Worm (Caenorhabditis elegans) whole organism, young adult: ENCODE results near the gene R05F9.11.
"Not testable (repeated sequence)": the region's sequence is repeated elsewhere in the genome, so short reads cannot be mapped to it uniquely, and the experiment has no call there.

Experiments used
- B0336.3 ChIP-seq: fragments of 200-800 bp; sonication (Bioruptor generic); IDR thresholded peaks from 2 replicates; pipeline ENCODE4 v1.3.6; 2022; ENCODE audit warnings: missing genetic modification characterization, missing compliant biosample characterization
- F52B5.7 ChIP-seq: sonication (generic microtip); optimal IDR thresholded peaks from 2 replicates; lab custom pipeline; 2016; ENCODE audit warnings: mild to moderate bottlenecking, missing genetic modification characterization, missing compliant biosample characterization
- F57C9.4 ChIP-seq: sonication (generic microtip); optimal IDR thresholded peaks from 2 replicates; lab custom pipeline; 2017; ENCODE audit warnings: mild to moderate bottlenecking, missing genetic modification characterization, missing compliant biosample characterization
- K11D2.4 ChIP-seq: fragments of 200-800 bp; sonication (Bioruptor generic); IDR thresholded peaks from 2 replicates; pipeline ENCODE4 v1.3.6; 2022; ENCODE audit warnings: missing genetic modification reagents, missing genetic modification characterization, missing compliant biosample characterization
- Y53F4B.3 ChIP-seq: fragments of 200-800 bp; sonication (Bioruptor generic); IDR thresholded peaks from 2 replicates; pipeline ENCODE4 v1.3.6; 2022; ENCODE audit warnings: missing genetic modification reagents, missing genetic modification characterization, missing compliant biosample characterization
- Y53G8AR.9 ChIP-seq: fragments of 200-800 bp; sonication (Bioruptor generic); conservative IDR thresholded peaks from 2 replicates; pipeline ENCODE4 v1.3.6; 2022; ENCODE audit warnings: missing genetic modification reagents, missing genetic modification characterization, missing compliant biosample characterization
- ZK185.1 ChIP-seq: sonication (generic microtip); optimal IDR thresholded peaks from 2 replicates; lab custom pipeline; 2016; ENCODE audit warnings: mild to moderate bottlenecking, missing genetic modification characterization, missing compliant biosample characterization; ENCODE audit not compliant: poor library complexity, severe bottlenecking
- akir-1 ChIP-seq: fragments of 200-800 bp; sonication (Bioruptor generic); optimal IDR thresholded peaks from 2 replicates; lab custom pipeline; 2018; ENCODE audit warnings: mild to moderate bottlenecking, missing genetic modification characterization, moderate library complexity, missing compliant biosample characterization
- ama-1 ChIP-seq, 3 experiments: fragments of 150-350 bp in 1 of 3; sonication (generic microtip) in 2 of 3; optimal IDR thresholded peaks; 2 replicates each; lab custom pipeline; 2014 to 2018; ENCODE audit warnings: missing biosample characterization in 2 of 3, missing genetic modification characterization in 2 of 3, missing genetic modification reagents in 2 of 3
- atf-7 ChIP-seq: sonication (generic microtip); optimal IDR thresholded peaks from 2 replicates; lab custom pipeline; 2017; ENCODE audit warnings: mild to moderate bottlenecking, missing genetic modification characterization, missing compliant biosample characterization
- attf-5 ChIP-seq: fragments of 200-800 bp; sonication (Bioruptor generic); optimal IDR thresholded peaks from 2 replicates; lab custom pipeline; 2018; ENCODE audit warnings: mild to moderate bottlenecking, missing genetic modification characterization, missing compliant biosample characterization
- bed-2 ChIP-seq: fragments of 200-800 bp; sonication (Bioruptor generic); IDR thresholded peaks from 2 replicates; pipeline ENCODE4 v1.3.6; 2022; ENCODE audit warnings: missing genetic modification reagents, missing genetic modification characterization, missing compliant biosample characterization
- cebp-1 ChIP-seq, 2 experiments: fragments of 200-800 bp in 1 of 2; sonication (Bioruptor generic) in 1 of 2; sonication (generic microtip) in 1 of 2; IDR thresholded peaks in 1 of 2; optimal IDR thresholded peaks in 1 of 2; 2 replicates each; pipeline versions ENCODE4 v1.3.6 to Lab custom; 2017 to 2022; ENCODE audit warnings: missing compliant biosample characterization in 2 of 2, missing genetic modification characterization in 2 of 2, mild to moderate bottlenecking in 1 of 2, missing genetic modification reagents in 1 of 2, moderate library complexity in 1 of 2
- cebp-2 ChIP-seq: fragments of 200-800 bp; sonication (Bioruptor generic); IDR thresholded peaks from 2 replicates; pipeline ENCODE4 v1.3.6; 2022; ENCODE audit warnings: missing genetic modification characterization, missing compliant biosample characterization
- ceh-79 ChIP-seq: sonication (generic microtip); optimal IDR thresholded peaks from 2 replicates; lab custom pipeline; 2017; ENCODE audit warnings: mild to moderate bottlenecking, missing genetic modification characterization, missing compliant biosample characterization
- ceh-91 ChIP-seq: fragments of 200-800 bp; sonication (Bioruptor generic); IDR thresholded peaks from 2 replicates; pipeline ENCODE4 v1.3.6; 2022; ENCODE audit warnings: missing genetic modification reagents, missing genetic modification characterization, missing compliant biosample characterization
- dox-1 ChIP-seq: fragments of 200-800 bp; sonication (Bioruptor generic); IDR thresholded peaks from 2 replicates; pipeline ENCODE4 v1.3.6; 2022; ENCODE audit warnings: missing genetic modification reagents, missing genetic modification characterization, missing compliant biosample characterization
- dpl-1 ChIP-seq: fragments of 150-350 bp; optimal IDR thresholded peaks from 2 replicates; lab custom pipeline; 2014; ENCODE audit warnings: missing biosample characterization, missing genetic modification reagents, missing genetic modification characterization
- egl-18 ChIP-seq: fragments of 200-800 bp; sonication (Bioruptor generic); IDR thresholded peaks from 2 replicates; pipeline ENCODE4 v1.3.6; 2022; ENCODE audit warnings: missing genetic modification reagents, missing genetic modification characterization, missing compliant biosample characterization
- egl-44 ChIP-seq: fragments of 200-800 bp; sonication (Bioruptor generic); IDR thresholded peaks from 2 replicates; pipeline ENCODE4 v1.3.6; 2022; ENCODE audit warnings: missing genetic modification reagents, missing genetic modification characterization, missing compliant biosample characterization
- hmg-1.2 ChIP-seq: fragments of 200-800 bp; sonication (Bioruptor generic); IDR thresholded peaks from 2 replicates; pipeline ENCODE4 v1.3.6; 2022; ENCODE audit warnings: missing genetic modification reagents, missing genetic modification characterization, missing compliant biosample characterization
- lin-26 ChIP-seq: fragments of 200-800 bp; sonication (Bioruptor generic); IDR thresholded peaks from 2 replicates; pipeline ENCODE4 v1.3.6; 2022; ENCODE audit warnings: missing genetic modification reagents, missing genetic modification characterization, missing compliant biosample characterization
- lin-35 ChIP-seq, 3 experiments: fragments of 150-350 bp in 2 of 3; sonication (generic microtip) in 1 of 3; optimal IDR thresholded peaks; 2 replicates each; lab custom pipeline; 2014 to 2018; ENCODE audit warnings: missing biosample characterization in 3 of 3, missing genetic modification characterization in 3 of 3, missing genetic modification reagents in 3 of 3
- lin-40 ChIP-seq: sonication (generic microtip); optimal IDR thresholded peaks from 2 replicates; lab custom pipeline; 2016; ENCODE audit warnings: missing genetic modification characterization, mild to moderate bottlenecking, missing compliant biosample characterization, missing genotype, missing genetic modification reagents
- lin-54 ChIP-seq: fragments of 200-800 bp; sonication (Bioruptor generic); optimal IDR thresholded peaks from 2 replicates; lab custom pipeline; 2018; ENCODE audit warnings: mild to moderate bottlenecking, missing genetic modification characterization, missing compliant biosample characterization
- lsl-1 ChIP-seq: fragments of 200-800 bp; sonication (Bioruptor generic); optimal IDR thresholded peaks from 2 replicates; lab custom pipeline; 2018; ENCODE audit warnings: mild to moderate bottlenecking, missing genetic modification characterization, moderate library complexity, missing compliant biosample characterization
- madf-6 ChIP-seq: fragments of 200-800 bp; sonication (Bioruptor generic); IDR thresholded peaks from 2 replicates; pipeline ENCODE4 v1.3.6; 2022; ENCODE audit warnings: missing genetic modification reagents, missing genetic modification characterization, missing compliant biosample characterization
- mcd-1 ChIP-seq: fragments of 200-800 bp; sonication (Bioruptor generic); IDR thresholded peaks from 2 replicates; pipeline ENCODE4 v1.3.6; 2022; ENCODE audit warnings: missing genetic modification reagents, missing genetic modification characterization, missing compliant biosample characterization
- mes-4 ChIP-seq: sonication (generic microtip); optimal IDR thresholded peaks from 2 replicates; lab custom pipeline; 2016; ENCODE audit warnings: missing genotype, missing genetic modification characterization, missing compliant biosample characterization
- nfyb-1 ChIP-seq: fragments of 200-800 bp; sonication (Bioruptor generic); IDR thresholded peaks from 2 replicates; pipeline ENCODE4 v1.3.6; 2022; ENCODE audit warnings: missing genetic modification reagents, missing genetic modification characterization, missing compliant biosample characterization
- nhr-120 ChIP-seq: fragments of 200-800 bp; sonication (Bioruptor generic); IDR thresholded peaks from 2 replicates; pipeline ENCODE4 v1.3.6; 2022; ENCODE audit warnings: missing genetic modification characterization, missing compliant biosample characterization
- nhr-80 ChIP-seq: sonication (generic microtip); optimal IDR thresholded peaks from 2 replicates; lab custom pipeline; 2016; ENCODE audit warnings: missing genetic modification characterization, missing compliant biosample characterization
- nhr-90 ChIP-seq: sonication (generic microtip); optimal IDR thresholded peaks from 2 replicates; lab custom pipeline; 2016; ENCODE audit warnings: missing genotype, mild to moderate bottlenecking, missing genetic modification characterization, missing compliant biosample characterization
- pbrm-1 ChIP-seq: fragments of 200-800 bp; sonication (Bioruptor generic); IDR thresholded peaks from 2 replicates; pipeline ENCODE4 v1.3.6; 2022; ENCODE audit warnings: missing genetic modification reagents, missing genetic modification characterization, missing compliant biosample characterization
- pha-4 ChIP-seq: fragments of 150-350 bp; sonication (generic microtip); optimal IDR thresholded peaks from 2 replicates; lab custom pipeline; 2014; ENCODE audit warnings: missing biosample characterization, missing genetic modification reagents, missing genetic modification characterization
- snpc-4 ChIP-seq, 5 experiments: fragments of 150-350 bp in 1 of 5; sonication (generic microtip) in 4 of 5; optimal IDR thresholded peaks; 2 replicates each; lab custom pipeline; 2014 to 2018; ENCODE audit warnings: missing genetic modification characterization in 5 of 5, missing biosample characterization in 3 of 5, antibody characterized with exemption in 2 of 5, mild to moderate bottlenecking in 2 of 5, missing compliant biosample characterization in 2 of 5, missing genotype in 2 of 5, moderate library complexity in 2 of 5, missing genetic modification reagents in 1 of 5
- sptf-2 ChIP-seq: fragments of 200-800 bp; sonication (Bioruptor generic); optimal IDR thresholded peaks from 2 replicates; lab custom pipeline; 2018; ENCODE audit warnings: mild to moderate bottlenecking, missing genetic modification characterization, missing compliant biosample characterization
- zim-3 ChIP-seq: sonication (generic microtip); optimal IDR thresholded peaks from 2 replicates; lab custom pipeline; 2017; ENCODE audit warnings: mild to moderate bottlenecking, missing genetic modification characterization, moderate library complexity, missing compliant biosample characterization
- ztf-22 ChIP-seq: fragments of 200-800 bp; sonication (Bioruptor generic); optimal IDR thresholded peaks from 2 replicates; lab custom pipeline; 2018; ENCODE audit warnings: mild to moderate bottlenecking, missing genetic modification characterization, moderate library complexity, missing compliant biosample characterization
- ztf-25 ChIP-seq: fragments of 200-800 bp; sonication (Bioruptor generic); IDR thresholded peaks from 2 replicates; pipeline ENCODE4 v1.3.6; 2022; ENCODE audit warnings: missing genetic modification reagents, missing genetic modification characterization, missing compliant biosample characterization
- ztf-26 ChIP-seq: sonication (generic microtip); optimal IDR thresholded peaks from 2 replicates; lab custom pipeline; 2017; ENCODE audit warnings: missing genetic modification characterization, missing compliant biosample characterization

R05F9.11 gene

ce11 chrII:4898529-4898928 lies 15.5 kb downstream of the R05F9.11 start, which contains the start of gene msp-32:
msp-32 (plus strand) TSS chrII:4898829.
- TF ChIP-seq akir-1 (GFP tag; lab: Kevin White, UChicago); egl-18; Y53F4B.3 (GFP tag; lab: Robert Waterston, UW): not testable (repeated sequence)

- TF ChIP-seq nhr-90 (tag; lab: Kevin White, UChicago), result no peak
- TF ChIP-seq sptf-2 (GFP tag; lab: Kevin White, UChicago), result no peak
- TF ChIP-seq zim-3, result no peak
- 0 out of 2 replicates have a peak, but pooled peaks have one; percentile 66 for TF ChIP-seq nhr-120 (GFP tag; lab: Robert Waterston, UW)
- TF ChIP-seq, all 124 proteins: peak for 1
Measured at ce11 chrII:4892594-4892993, 21.4 kb downstream of the R05F9.11 start, which contains the start of gene msp-33. msp-33 (minus strand) TSS chrII:4892694.

ce11 chrII:4891012-4891775 lies 22.8 kb downstream of the R05F9.11 start, which contains the start of gene gst-9:
gst-9 (plus strand) TSS chrII:4891585.
- TF ChIP-seq K11D2.4 (GFP tag; lab: Robert Waterston, UW) (peak; percentile 68; the same call in 1 of the 2 replicates), attf-5 (peak; percentile 60), ZK185.1 (tag; lab: Kevin White, UChicago) (peak; percentile 0), B0336.3 (GFP tag; lab: Robert Waterston, UW) (peak; percentile 69), dox-1 (peak; percentile 55), bed-2 (GFP tag; lab: Robert Waterston, UW) (no peak), F52B5.7 (tag; lab: Kevin White, UChicago) (peak; percentile 51), lin-35 (GFP tag; optimal IDR thresholded peaks at IDR 0.05; lab: Kevin White, UChicago) (peak in 1 of 3 experiments; percentile 49), mcd-1 (GFP tag; lab: Robert Waterston, UW) (peak; percentile 30; the same call in 1 of the 2 replicates), snpc-4 (GFP tag; optimal IDR thresholded peaks at IDR 0.05; lab: Kevin White, UChicago) (no peak), snpc-4 (tag; optimal IDR thresholded peaks at IDR 0.05; lab: Kevin White, UChicago) (peak in 2 of 4 experiments; percentile 4 to 16), nhr-80 (tag; lab: Kevin White, UChicago) (peak; percentile 40), nhr-90 (tag; lab: Kevin White, UChicago) (peak; percentile 36), ceh-79 (tag; lab: Kevin White, UChicago) (peak; percentile 55), pha-4 (tag; lab: Kevin White, UChicago) (no peak), zim-3 (peak; percentile 11), cebp-1 (GFP tag; IDR thresholded peaks at IDR 0.05; lab: Robert Waterston, UW) (peak; percentile 68), cebp-1 (tag; optimal IDR thresholded peaks at IDR 0.05; lab: Kevin White, UChicago) (peak; percentile 82), hmg-1.2 (GFP tag; lab: Robert Waterston, UW) (peak; percentile 36), ceh-91 (GFP tag; lab: Robert Waterston, UW) (no peak), lin-26 (GFP tag; lab: Robert Waterston, UW) (0 out of 2 replicates have a peak, but pooled peaks have one; percentile 50), lsl-1 (GFP tag; lab: Kevin White, UChicago) (peak; percentile 5), lin-40 (tag; lab: Kevin White, UChicago) (peak; percentile 44), nfyb-1 (GFP tag; lab: Robert Waterston, UW) (no peak), dpl-1 (GFP tag; lab: Kevin White, UChicago) (no peak), ztf-26 (tag; lab: Kevin White, UChicago) (peak; percentile 46), Y53G8AR.9 (peak; percentile 83), egl-44 (no peak), mes-4 (tag; lab: Kevin White, UChicago) (no peak), F57C9.4 (peak; percentile 44), ama-1 (optimal IDR thresholded peaks at IDR 0.05; lab: Kevin White, UChicago) (peak; percentile 54), ama-1 (GFP tag; optimal IDR thresholded peaks at IDR 0.05; lab: Kevin White, UChicago) (no peak), madf-6 (peak; percentile 55; the same call in 1 of the 2 replicates), ztf-25 (GFP tag; lab: Robert Waterston, UW) (no peak), ztf-22 (GFP tag; lab: Kevin White, UChicago) (peak; percentile 62), pbrm-1 (GFP tag; lab: Robert Waterston, UW) (0 out of 2 replicates have a peak, but pooled peaks have one; percentile 53), atf-7 (tag; lab: Kevin White, UChicago) (peak; percentile 64), cebp-2 (GFP tag; lab: Robert Waterston, UW) (0 out of 2 replicates have a peak, but pooled peaks have one; percentile 5), lin-54 (peak; percentile 53)
